Worm (Caenorhabditis elegans) whole organism, L4/young adult: ENCODE results near the gene nac-1.

Experiments used
- W03F9.2 ChIP-seq: fragments of 150-350 bp; optimal IDR thresholded peaks from 2 replicates; lab custom pipeline; 2014; ENCODE audit warnings: missing biosample characterization, missing genetic modification characterization
- dao-5 ChIP-seq: sonication (generic microtip); optimal IDR thresholded peaks from 2 replicates; lab custom pipeline; 2016; ENCODE audit warnings: missing genotype, missing genetic modification characterization, moderate library complexity, missing compliant biosample characterization
- him-1 ChIP-seq: sonication (generic microtip); optimal IDR thresholded peaks from 2 replicates; lab custom pipeline; 2016; ENCODE audit warnings: missing genotype, missing genetic modification reagents, missing genetic modification characterization, missing compliant biosample characterization

Gene nac-1

DNA sequence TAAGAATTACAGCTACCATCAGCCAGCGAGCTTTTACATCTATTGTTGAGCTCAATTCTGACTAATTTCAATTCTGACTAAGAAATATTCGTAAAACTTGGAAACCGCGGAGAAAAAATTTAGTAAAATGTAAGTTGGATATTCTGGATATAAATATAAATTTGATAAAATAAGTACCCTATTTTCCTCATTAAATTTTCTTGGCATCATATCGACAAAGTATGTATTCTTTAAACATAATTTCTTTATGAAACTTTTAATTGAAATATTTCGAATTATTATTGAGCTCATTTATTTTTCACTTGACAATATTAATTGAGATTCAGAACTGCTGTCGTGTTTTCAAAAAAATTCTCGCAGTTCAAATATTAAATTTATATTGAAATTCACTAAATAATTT is 34.6 kb downstream of the nac-1 start:
- TF ChIP-seq him-1 (tag; lab: Kevin White, UChicago): no peak
- TF ChIP-seq dao-5: no peak
- TF ChIP-seq W03F9.2 (tag; lab: Kevin White, UChicago): no peak

DNA sequence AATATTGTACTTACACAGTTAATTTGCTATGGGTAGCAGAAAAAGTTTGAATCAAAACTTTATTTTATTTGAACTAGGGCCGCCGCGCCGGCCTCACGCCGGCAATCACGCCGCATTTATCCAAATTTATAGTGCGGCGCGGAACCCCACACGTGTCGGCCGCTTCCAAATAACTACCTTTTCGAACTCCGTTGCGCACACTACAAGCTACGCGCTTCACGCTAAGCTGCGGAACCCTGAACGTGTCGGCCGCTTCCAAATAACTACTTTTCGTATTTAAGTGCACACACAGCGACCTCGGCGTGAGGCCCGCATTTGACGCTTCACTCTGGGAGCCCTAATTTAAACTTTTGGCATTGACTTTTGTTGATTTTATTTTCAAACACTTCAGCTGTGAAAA is 36.5 kb downstream of the nac-1 start:
- TF ChIP-seq him-1 (tag; lab: Kevin White, UChicago): no peak
- no peak for TF ChIP-seq dao-5
- TF ChIP-seq W03F9.2 (tag; lab: Kevin White, UChicago): no peak

DNA sequence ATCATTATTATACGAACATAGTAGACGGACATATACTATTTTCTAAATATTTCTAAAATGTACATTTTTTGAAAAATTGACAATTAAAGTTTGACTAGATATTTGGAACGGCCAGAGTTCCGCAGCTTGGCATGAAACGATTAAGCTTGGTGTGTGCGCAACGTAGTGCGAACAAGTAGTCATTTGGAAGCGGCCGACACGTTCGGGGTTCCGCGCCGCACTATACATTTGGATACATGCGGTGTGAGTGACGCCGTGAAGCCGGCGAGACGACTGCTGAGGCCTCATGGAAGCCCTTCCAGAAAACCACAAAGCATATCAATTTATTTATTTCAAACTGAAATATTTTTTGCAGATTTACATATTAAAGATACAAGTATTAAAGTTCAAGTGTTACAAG is 43.2 kb downstream of the nac-1 start:
- TF ChIP-seq dao-5: no peak
- no peak for TF ChIP-seq W03F9.2 (tag; lab: Kevin White, UChicago)
- TF ChIP-seq him-1 (tag; lab: Kevin White, UChicago): no peak

DNA sequence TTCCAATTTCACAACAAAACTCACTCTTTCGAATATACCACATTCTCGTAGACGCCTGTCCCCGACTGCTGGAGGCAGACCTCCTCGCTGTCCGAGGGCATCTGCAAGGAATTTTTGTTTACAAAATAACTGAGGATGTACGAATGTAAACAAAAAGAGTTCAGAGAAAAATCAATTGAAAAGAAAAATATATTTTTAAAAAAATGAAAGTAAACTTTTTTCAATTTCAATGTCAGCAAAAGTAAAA is 51.2 kb downstream of the nac-1 start, which contains the start of gene mrp-5:
TSS of gene mrp-5 (minus strand) at position 101 of the 247 bp plus-strand sequence.
- no peak for TF ChIP-seq dao-5
- TF ChIP-seq him-1 (tag; lab: Kevin White, UChicago): no peak
- no peak for TF ChIP-seq W03F9.2 (tag; lab: Kevin White, UChicago)

DNA sequence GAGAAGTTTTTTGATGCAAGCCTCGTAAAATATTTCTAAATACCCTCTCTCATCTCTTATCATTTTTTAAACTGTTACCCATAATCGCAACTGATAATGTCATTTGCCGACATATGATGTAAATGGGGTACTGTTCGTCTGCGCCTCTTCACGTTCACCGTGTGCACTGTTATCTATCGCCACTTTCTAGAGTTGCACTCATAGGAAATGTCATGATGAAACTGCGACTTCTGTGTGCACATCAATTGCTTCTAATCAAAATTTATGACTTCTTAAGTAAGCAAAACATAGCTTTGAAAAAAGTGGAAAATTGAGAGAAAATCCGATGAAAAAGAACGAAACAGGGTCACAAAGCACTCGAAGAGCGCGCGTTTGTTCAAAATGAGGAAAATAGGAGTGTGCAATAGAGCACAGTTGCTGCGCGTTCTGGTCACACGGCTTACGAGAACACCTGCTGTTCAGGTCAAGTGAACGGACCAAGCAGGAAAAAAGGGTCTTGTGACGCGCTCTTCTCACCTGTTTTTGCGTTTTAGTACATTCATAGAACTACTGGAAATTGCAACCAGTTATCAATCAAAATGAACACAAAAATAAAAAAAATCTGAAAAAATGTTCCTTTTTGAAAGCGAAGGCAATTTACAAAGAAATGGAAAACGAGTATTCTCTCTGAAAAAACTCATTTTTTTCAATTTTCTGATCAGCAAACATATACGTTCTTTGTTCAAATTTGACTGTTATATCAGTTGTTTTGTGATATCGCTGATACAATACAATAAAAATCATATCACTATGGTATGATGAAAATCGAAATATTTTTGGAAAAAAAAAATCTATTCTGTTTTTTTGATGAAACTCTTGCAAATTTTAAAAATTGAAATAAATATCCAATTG is 51.8 kb downstream of the nac-1 start:
- no peak for TF ChIP-seq him-1 (tag; lab: Kevin White, UChicago)
- TF ChIP-seq W03F9.2 (tag; lab: Kevin White, UChicago): no peak
- no peak for TF ChIP-seq dao-5

DNA sequence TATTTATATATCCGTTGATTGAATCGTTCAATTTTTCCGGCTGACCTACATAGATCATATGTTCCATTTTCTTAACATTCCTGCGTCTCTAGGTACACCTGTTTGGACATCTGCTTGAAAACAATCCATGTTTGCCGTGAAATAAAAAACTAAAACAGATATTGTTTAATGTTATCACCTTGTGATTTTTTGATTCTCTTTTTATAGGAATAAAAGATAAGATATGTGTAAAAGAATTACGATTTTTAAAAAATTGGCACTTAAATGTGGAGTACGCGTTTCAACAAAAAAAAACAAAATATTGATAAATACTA is 52.4 kb downstream of the nac-1 start:
- TF ChIP-seq dao-5 (no peak), W03F9.2 (tag; lab: Kevin White, UChicago) (no peak), him-1 (tag; lab: Kevin White, UChicago) (no peak)
